Fruit fly (Drosophila melanogaster) S2 (cell line): Measurements from ENCODE around the gene CG13606.

ENCODE experiments used
- CG8478 ChIP-seq: fragments of >200 bp; optimal IDR thresholded peaks from 2 replicates; lab custom pipeline; 2018
- CTCF ChIP-seq, 2 experiments: fragments of >200 bp; optimal IDR thresholded peaks; 2 replicates each; lab custom pipeline; 2018

DNA sequence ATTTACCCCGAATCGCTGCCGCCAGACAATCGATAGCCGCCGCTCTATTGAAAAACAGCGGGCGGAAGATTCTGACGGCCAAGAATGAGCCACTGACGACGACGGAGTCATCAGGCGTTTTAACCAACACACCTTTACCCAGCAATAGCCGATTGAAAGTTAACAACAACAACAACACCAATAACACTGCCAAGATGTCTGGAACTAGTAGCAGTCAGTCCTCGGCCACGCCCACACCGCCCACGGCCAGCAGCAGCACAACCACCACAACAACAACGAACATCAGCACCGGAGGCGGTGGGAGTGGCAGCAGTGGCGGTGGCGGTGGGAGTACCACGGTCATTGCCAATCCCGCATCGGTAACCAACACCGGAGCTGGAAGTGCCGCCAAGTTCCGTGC lies 59.5 kb downstream of the CG13606 start:
- TF ChIP-seq CG8478 (lab: Kevin White, UChicago) (no peak), CTCF (optimal IDR thresholded peaks at IDR 0.05; lab: Kevin White, UChicago) (no peak)
